Worm (Caenorhabditis elegans) whole organism, early embryonic: ENCODE data around the gene sulp-3.

ENCODE experiments used
- B0310.2 ChIP-seq: sonication (generic microtip); optimal IDR thresholded peaks from 2 replicates; lab custom pipeline; 2016; ENCODE audit warnings: mild to moderate bottlenecking, missing genetic modification characterization, missing compliant biosample characterization
- ama-1 ChIP-seq: fragments of 150-350 bp; optimal IDR thresholded peaks from 2 replicates; lab custom pipeline; 2014
- ets-7 ChIP-seq: sonication (generic microtip); optimal IDR thresholded peaks from 2 replicates; lab custom pipeline; 2016; ENCODE audit warnings: missing genotype, missing genetic modification characterization, missing compliant biosample characterization
- flt-1 ChIP-seq: fragments of 200-800 bp; sonication (Bioruptor generic); IDR thresholded peaks from 2 replicates; pipeline ENCODE4 v1.3.6; 2022; ENCODE audit warnings: missing genetic modification characterization, missing compliant biosample characterization
- hnd-1 ChIP-seq: sonication (generic microtip); optimal IDR thresholded peaks from 2 replicates; lab custom pipeline; 2016; ENCODE audit warnings: missing genetic modification characterization, missing compliant biosample characterization
- pes-1 ChIP-seq: fragments of 200-800 bp; sonication (Bioruptor generic); IDR thresholded peaks from 2 replicates; pipeline ENCODE4 v1.3.6; 2022; ENCODE audit warnings: missing genetic modification reagents, missing genetic modification characterization, missing compliant biosample characterization

DNA sequence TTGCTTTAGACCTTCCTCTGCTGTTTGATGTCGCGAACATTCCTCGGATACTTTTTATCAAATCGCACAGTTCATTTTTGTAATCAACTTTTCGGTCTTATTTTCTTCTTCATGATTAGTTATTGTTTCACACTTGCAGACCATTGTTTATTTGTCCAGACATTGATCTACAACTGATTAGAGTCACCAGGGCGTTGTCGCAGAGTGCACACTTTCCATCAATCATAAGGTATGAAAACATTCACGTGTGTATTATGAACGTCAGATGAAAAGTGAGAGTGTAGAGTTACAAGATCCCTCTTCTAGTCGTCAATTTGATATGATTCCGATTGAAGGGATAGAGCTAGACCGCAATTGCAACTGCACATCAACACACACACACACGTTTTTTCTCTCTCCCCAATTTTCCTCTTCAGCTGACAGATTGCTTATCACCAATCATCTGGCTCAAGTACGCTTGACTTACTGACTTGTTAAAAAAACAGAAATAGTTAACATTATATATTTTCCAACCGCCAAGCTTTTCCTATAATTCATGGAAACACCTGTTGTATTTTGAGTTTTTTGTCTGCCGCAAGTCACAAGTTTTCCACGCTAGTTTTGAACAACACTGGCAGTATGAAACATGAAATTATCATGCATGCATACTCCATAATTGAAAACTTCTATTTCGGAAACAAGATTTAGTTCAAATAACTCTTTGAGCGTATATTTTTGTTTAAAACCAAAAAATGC, 32.0 kb upstream of the sulp-3 start:
- TF ChIP-seq hnd-1 (no peak), ama-1 (lab: Kevin White, UChicago) (no peak), pes-1 (GFP tag; lab: Robert Waterston, UW) (no peak), flt-1 (GFP tag; lab: Robert Waterston, UW) (no peak), ets-7 (tag; lab: Kevin White, UChicago) (no peak), B0310.2 (tag; lab: Kevin White, UChicago) (no peak)
